Worm (Caenorhabditis elegans): ENCODE data around the gene Y49F6A.5.

The Y49F6A.5 gene

DNA sequence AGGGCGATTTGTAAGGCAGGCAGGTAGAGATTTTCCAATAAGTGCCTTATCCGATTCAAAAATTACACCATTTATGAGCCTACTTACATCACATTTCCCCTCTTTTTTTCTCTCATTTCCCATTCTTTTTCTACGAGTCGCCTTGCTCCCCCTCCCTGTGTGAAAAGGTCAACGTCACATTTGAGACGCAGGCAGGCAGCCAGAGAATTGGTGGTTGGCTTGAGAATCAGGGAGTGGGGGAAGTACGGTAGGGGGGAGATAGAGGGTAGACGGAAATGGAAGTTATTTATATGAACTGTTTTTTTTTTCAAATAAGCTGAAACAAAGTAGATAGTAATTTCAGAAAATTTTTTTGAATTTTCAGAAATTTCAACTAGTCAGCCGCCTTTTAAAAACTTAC is 7.0 kb upstream of the Y49F6A.5 start:
- peak; percentile 78 for TF ChIP-seq nfyb-1 (GFP tag; IDR thresholded peaks at IDR 0.05)
- TF ChIP-seq F37B4.10 (GFP tag; IDR thresholded peaks at IDR 0.05): no peak
- no peak for TF ChIP-seq athp-1 (tag; optimal IDR thresholded peaks at IDR 0.05)
- no peak for TF ChIP-seq him-1 (tag; optimal IDR thresholded peaks at IDR 0.05)
- no peak for TF ChIP-seq rpc-1 (optimal IDR thresholded peaks at IDR 0.05)
- no peak for TF ChIP-seq rpc-1 (tag; optimal IDR thresholded peaks at IDR 0.05)

- TF ChIP-seq attf-6 (GFP tag; IDR thresholded peaks at IDR 0.05): no peak
- TF ChIP-seq nfya-1 (tag; optimal IDR thresholded peaks at IDR 0.05; ENCODE audit: borderline replicate concordance, insufficient read depth): no peak
- no peak for TF ChIP-seq T26A5.8 (tag; optimal IDR thresholded peaks at IDR 0.05)
- TF ChIP-seq D2030.7 (GFP tag; IDR thresholded peaks at IDR 0.05): no peak
- TF ChIP-seq somi-1 (GFP tag; optimal IDR thresholded peaks at IDR 0.05): no peak
- TF ChIP-seq zfh-2 (GFP tag; conservative IDR thresholded peaks at IDR 0.05): peak; percentile 71; the same call in 1 of the 2 replicates
- TF ChIP-seq efl-1 (GFP tag; optimal IDR thresholded peaks at IDR 0.05): no peak
Observed at ce11 chrII:3604578-3604977, 5.1 kb downstream of the Y49F6A.5 start.

- TF ChIP-seq chd-7 (tag; optimal IDR thresholded peaks at IDR 0.05): no peak
- TF ChIP-seq B0261.1 (tag; optimal IDR thresholded peaks at IDR 0.05): no peak
- no peak for TF ChIP-seq ceh-40 (GFP tag; IDR thresholded peaks at IDR 0.05)
- no peak for TF ChIP-seq dpff-1 (tag; optimal IDR thresholded peaks at IDR 0.05)
- no peak for TF ChIP-seq egrh-3 (GFP tag; IDR thresholded peaks at IDR 0.05)
- TF ChIP-seq ceh-58 (GFP tag; IDR thresholded peaks at IDR 0.05): no peak
- TF ChIP-seq tbp1 (GFP tag; optimal IDR thresholded peaks at IDR 0.05): no peak
- no peak for TF ChIP-seq snpc-3.4 (tag; optimal IDR thresholded peaks at IDR 0.05)
Observed at ce11 chrII:3598721-3599120, 10.9 kb downstream of the Y49F6A.5 start, which contains the start of gene Y49F6A.11. Y49F6A.11 (minus strand) TSS chrII:3598821.

DNA sequence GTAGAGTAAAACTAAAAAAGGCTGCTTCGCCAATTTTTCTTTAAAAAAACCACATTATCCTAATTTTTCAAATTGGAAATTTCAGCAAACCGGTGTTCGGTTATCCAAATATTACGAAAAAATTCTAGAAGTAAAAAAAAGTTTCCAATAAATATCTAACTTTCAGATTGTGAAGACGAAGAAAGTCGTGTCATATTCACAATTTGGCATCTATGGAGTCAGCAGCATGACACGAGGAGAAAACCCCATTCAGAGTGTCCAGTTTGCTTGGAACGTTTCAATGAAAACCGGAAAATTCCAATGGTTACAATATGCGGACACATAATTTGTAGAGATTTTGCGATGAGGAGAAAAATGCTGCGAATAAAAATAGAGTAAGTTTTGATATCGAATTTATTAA is 14.3 kb downstream of the Y49F6A.5 start, which contains the start of gene Y49F6A.12:
Y49F6A.12 (plus strand) TSS at position 301 of the 400 bp plus-strand sequence.
- TF ChIP-seq tlf-1 (GFP tag; optimal IDR thresholded peaks at IDR 0.05) (no peak), ztf-6 (GFP tag; IDR thresholded peaks at IDR 0.05) (no peak), T07F8.4 (tag; optimal IDR thresholded peaks at IDR 0.05) (no peak)

DNA sequence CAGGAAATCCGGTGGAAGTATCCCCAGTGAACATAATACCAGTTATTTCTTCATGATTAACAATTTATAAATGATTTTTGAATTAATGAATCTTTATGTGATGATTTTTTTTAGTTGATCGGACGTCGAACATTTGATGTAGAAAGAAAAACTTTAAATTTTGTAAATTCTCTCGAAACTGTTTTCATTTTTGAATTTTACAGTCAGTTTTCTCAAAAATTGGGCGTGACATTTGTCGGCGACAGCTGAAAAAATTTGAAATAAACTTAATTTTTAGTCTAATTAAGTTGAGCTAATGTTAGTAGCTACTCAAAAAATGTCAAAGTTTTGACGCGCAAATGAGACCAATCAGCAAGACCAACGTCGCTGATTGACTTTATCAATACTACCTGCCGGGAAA is 26.3 kb downstream of the Y49F6A.5 start, which contains the start of gene srh-60:
srh-60 (plus strand) TSS at position 301 of the 400 bp plus-strand sequence.
- TF ChIP-seq hrde-1 (tag; optimal IDR thresholded peaks at IDR 0.05; ENCODE audit: borderline replicate concordance): no peak
- TF ChIP-seq snpc-4 (GFP tag; optimal IDR thresholded peaks at IDR 0.05): no peak
- no peak for TF ChIP-seq snpc-4 (tag; optimal IDR thresholded peaks at IDR 0.05)
- TF ChIP-seq Y67H2A.10 (GFP tag; conservative IDR thresholded peaks at IDR 0.05): no peak
- TF ChIP-seq attf-3 (GFP tag; conservative IDR thresholded peaks at IDR 0.05): no peak
- no peak for TF ChIP-seq ama-1 (optimal IDR thresholded peaks at IDR 0.05)
- TF ChIP-seq ama-1 (GFP tag; optimal IDR thresholded peaks at IDR 0.05): no peak
- no peak for TF ChIP-seq madf-3 (GFP tag; IDR thresholded peaks at IDR 0.05)
- TF ChIP-seq K11D2.4 (GFP tag; IDR thresholded peaks at IDR 0.05): no peak
- TF ChIP-seq sea-2 (GFP tag; IDR thresholded peaks at IDR 0.05): no peak
- TF ChIP-seq ceh-58 (GFP tag; IDR thresholded peaks at IDR 0.05): no peak
- TF ChIP-seq mxl-1 (tag; optimal IDR thresholded peaks at IDR 0.05): no peak
- TF ChIP-seq lsy-27 (tag; optimal IDR thresholded peaks at IDR 0.05; ENCODE audit: borderline replicate concordance, insufficient read depth): no peak
- TF ChIP-seq mcd-1 (GFP tag; IDR thresholded peaks at IDR 0.05): no peak
- TF ChIP-seq nhr-27 (tag; optimal IDR thresholded peaks at IDR 0.05): no peak
- no peak for TF ChIP-seq dpl-1 (GFP tag; optimal IDR thresholded peaks at IDR 0.05)
- no peak for TF ChIP-seq dpff-1 (tag; optimal IDR thresholded peaks at IDR 0.05)
- no peak for TF ChIP-seq Y53G8AR.9 (GFP tag; conservative IDR thresholded peaks at IDR 0.05)
- TF ChIP-seq F33H1.4 (GFP tag; IDR thresholded peaks at IDR 0.05): no peak
- TF ChIP-seq aptf-3 (GFP tag; IDR thresholded peaks at IDR 0.05): no peak
- no peak for TF ChIP-seq egl-18 (GFP tag; IDR thresholded peaks at IDR 0.05)

Data from whole organism, young adult.